Worm (Caenorhabditis elegans) whole organism, L3 larva: ENCODE data around the gene col-12.

ENCODE experiments used
- ama-1 ChIP-seq: fragments of 150-350 bp; optimal IDR thresholded peaks from 2 replicates; lab custom pipeline; 2018
- ceh-28 ChIP-seq: fragments of 150-350 bp; optimal IDR thresholded peaks from 2 replicates; lab custom pipeline; 2014; ENCODE audit warnings: missing biosample characterization, missing genetic modification reagents, missing genetic modification characterization
- daf-12 ChIP-seq: fragments of 150-350 bp; optimal IDR thresholded peaks from 2 replicates; lab custom pipeline; 2014; ENCODE audit warnings: missing biosample characterization, missing genetic modification reagents, missing genetic modification characterization
- elt-2 ChIP-seq: sonication (generic microtip); optimal IDR thresholded peaks from 2 replicates; lab custom pipeline; 2016; ENCODE audit warnings: missing genetic modification reagents, mild to moderate bottlenecking, missing genetic modification characterization, missing compliant biosample characterization
- elt-3 ChIP-seq, 3 experiments: fragments of 150-350 bp in 1 of 3; sonication (generic microtip) in 2 of 3; optimal IDR thresholded peaks; 2 replicates in 2 of 3; 4 replicates in 1 of 3; lab custom pipeline; 2014 to 2017; ENCODE audit warnings: missing biosample characterization in 3 of 3, missing genetic modification characterization in 3 of 3
- nhr-11 ChIP-seq: fragments of 150-350 bp; optimal IDR thresholded peaks from 2 replicates; lab custom pipeline; 2014; ENCODE audit warnings: missing biosample characterization, missing genetic modification characterization
- nhr-23 ChIP-seq: fragments of 150-350 bp; optimal IDR thresholded peaks from 2 replicates; lab custom pipeline; 2014; ENCODE audit warnings: missing biosample characterization, missing genetic modification reagents, missing genetic modification characterization
- nhr-77 ChIP-seq: fragments of 150-350 bp; optimal IDR thresholded peaks from 2 replicates; lab custom pipeline; 2014; ENCODE audit warnings: missing biosample characterization, missing genetic modification characterization
- pqm-1 ChIP-seq: fragments of 150-350 bp; optimal IDR thresholded peaks from 2 replicates; lab custom pipeline; 2017; ENCODE audit warnings: missing biosample characterization, missing genetic modification characterization, inconsistent platforms

DNA sequence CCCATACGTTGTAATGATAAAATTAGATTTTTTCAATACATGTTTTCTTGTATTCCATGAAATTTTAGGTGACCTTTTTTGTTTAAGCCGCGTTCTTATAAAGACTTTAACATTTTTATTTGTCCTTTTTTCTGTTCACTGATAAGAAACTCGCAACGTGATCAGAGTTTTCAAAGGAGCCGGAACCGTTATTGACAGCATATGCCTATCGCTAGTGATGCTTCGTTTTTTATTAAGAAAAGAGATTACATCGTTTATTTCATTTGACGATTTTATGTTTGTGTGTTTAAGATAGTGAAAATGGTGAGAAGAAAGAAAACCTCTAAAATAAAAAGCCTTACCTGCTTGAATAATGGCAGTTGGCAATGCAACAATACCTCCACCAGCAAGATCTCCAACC, 7.6 kb upstream of the col-12 start:
- TF ChIP-seq daf-12 (tag; lab: Kevin White, UChicago) (no peak), pqm-1 (tag; lab: Kevin White, UChicago) (peak; percentile 79), ceh-28 (no peak), ama-1 (no peak), nhr-77 (no peak), elt-2 (tag; lab: Kevin White, UChicago) (peak; percentile 96), nhr-23 (tag; lab: Kevin White, UChicago) (no peak), elt-3 (tag; optimal IDR thresholded peaks at IDR 0.05; lab: Kevin White, UChicago) (no peak), nhr-11 (tag; lab: Kevin White, UChicago) (no peak)
